Worm (Caenorhabditis elegans): Measurements from ENCODE around the gene ZK418.10.

ZK418.10 gene

ce11 chrIII:7100001-7100400, 9.5 kb upstream of the ZK418.10 start, which contains the start of gene ZK418.11:
Gene ZK418.11, plus strand, starts transcription at chrIII:7100289.
- no peak for TF ChIP-seq unc-62 (GFP tag; optimal IDR thresholded peaks at IDR 0.05)

ce11 chrIII:7096481-7096880, 6.0 kb upstream of the ZK418.10 start:
- TF ChIP-seq unc-62 (GFP tag; optimal IDR thresholded peaks at IDR 0.05), result no peak

ce11 chrIII:7095156-7095555, 4.7 kb upstream of the ZK418.10 start, which contains the start of gene nhr-9:
Gene nhr-9, plus strand, starts transcription at chrIII:7095462.
- no peak for TF ChIP-seq unc-62 (GFP tag; optimal IDR thresholded peaks at IDR 0.05)

- TF ChIP-seq unc-62 (GFP tag; optimal IDR thresholded peaks at IDR 0.05), result no peak
These were observed 550 bp upstream of the ZK418.10 start, which contains the start of gene ZK418.2 for ce11 chrIII:7091042-7091441. Gene ZK418.2, plus strand, starts transcription at chrIII:7091342.

- TF ChIP-seq unc-62 (GFP tag; optimal IDR thresholded peaks at IDR 0.05), result no peak
These were observed 2.7 kb downstream of the ZK418.10 start, which contains the start of gene fubl-2 for ce11 chrIII:7087691-7088323. Gene fubl-2, minus strand, starts transcription at chrIII:7087741.

ce11 chrIII:7087180-7087579, 3.3 kb downstream of the ZK418.10 start:
- TF ChIP-seq unc-62 (GFP tag; optimal IDR thresholded peaks at IDR 0.05), result no peak

- no peak for TF ChIP-seq unc-62 (GFP tag; optimal IDR thresholded peaks at IDR 0.05)
These were observed 5.6 kb downstream of the ZK418.10 start, which contains the start of gene tofu-7 for ce11 chrIII:7084908-7085307. Gene tofu-7, minus strand, starts transcription at chrIII:7085018.

ce11 chrIII:7083106-7083505, 7.4 kb downstream of the ZK418.10 start:
- no peak for TF ChIP-seq unc-62 (GFP tag; optimal IDR thresholded peaks at IDR 0.05)

ce11 chrIII:7081488-7081887, 9.0 kb downstream of the ZK418.10 start:
- no peak for TF ChIP-seq unc-62 (GFP tag; optimal IDR thresholded peaks at IDR 0.05)

ce11 chrIII:7080689-7081088, 9.8 kb downstream of the ZK418.10 start, which contains the start of gene ZK418.7:
Gene ZK418.7, minus strand, starts transcription at chrIII:7080789.
- TF ChIP-seq unc-62 (GFP tag; optimal IDR thresholded peaks at IDR 0.05), result no peak

ce11 chrIII:7078737-7079136, 11.8 kb downstream of the ZK418.10 start, which contains the start of gene ZK418.6:
Gene ZK418.6, minus strand, starts transcription at chrIII:7078837.
- no peak for TF ChIP-seq unc-62 (GFP tag; optimal IDR thresholded peaks at IDR 0.05)

- no peak for TF ChIP-seq unc-62 (GFP tag; optimal IDR thresholded peaks at IDR 0.05)
These were observed 14.1 kb downstream of the ZK418.10 start, which contains the start of gene ZK418.13 for ce11 chrIII:7076386-7076785. Gene ZK418.13, minus strand, starts transcription at chrIII:7076486.

- no peak for TF ChIP-seq unc-62 (GFP tag; optimal IDR thresholded peaks at IDR 0.05)
These were observed 16.6 kb downstream of the ZK418.10 start, which contains the start of gene ZK418.5 for ce11 chrIII:7073801-7074386. Gene ZK418.5, minus strand, starts transcription at chrIII:7073851.

ce11 chrIII:7072452-7072851, 18.0 kb downstream of the ZK418.10 start, which contains the start of gene lin-37:
Gene lin-37, minus strand, starts transcription at chrIII:7072552.
- no peak for TF ChIP-seq unc-62 (GFP tag; optimal IDR thresholded peaks at IDR 0.05)

- no peak for TF ChIP-seq unc-62 (GFP tag; optimal IDR thresholded peaks at IDR 0.05)
These were observed 20.5 kb downstream of the ZK418.10 start, which contains the start of gene tmem-17 for ce11 chrIII:7069981-7070380. Gene tmem-17, plus strand, starts transcription at chrIII:7070281.

ce11 chrIII:7068520-7069113, 21.9 kb downstream of the ZK418.10 start, which contains the start of the genes ubc-18 and R01H2.8:
Gene ubc-18, minus strand, starts transcription at chrIII:7068570.
Gene R01H2.8, plus strand, starts transcription at chrIII:7069063.
- no peak for TF ChIP-seq unc-62 (GFP tag; optimal IDR thresholded peaks at IDR 0.05)

Measured in whole organism, dauer.